Fruit fly (Drosophila melanogaster) whole organism, embryonic: ENCODE results near the gene Hat1.

ENCODE experiments used
- BtbVII ChIP-seq: fragments of 200-800 bp; sonication (Bioruptor generic); optimal IDR thresholded peaks from 3 replicates; lab custom pipeline; 2017; ENCODE audit warnings: missing biosample characterization, mild to moderate bottlenecking, missing genetic modification characterization
- CG10147 ChIP-seq: fragments of 200-800 bp; sonication (Bioruptor generic); optimal IDR thresholded peaks from 2 replicates; lab custom pipeline; 2019; ENCODE audit warnings: missing biosample characterization, mild to moderate bottlenecking, missing genetic modification characterization, moderate library complexity
- CG11085 ChIP-seq: fragments of 200-800 bp; sonication (Bioruptor generic); IDR thresholded peaks from 2 replicates; pipeline ENCODE4 v1.3.6; 2022; ENCODE audit warnings: missing biosample characterization, missing genetic modification characterization
- CG13894 ChIP-seq: fragments of 200-800 bp; sonication (Bioruptor generic); optimal IDR thresholded peaks from 3 replicates; lab custom pipeline; 2018; ENCODE audit warnings: missing biosample characterization, mild to moderate bottlenecking, missing genetic modification characterization, moderate library complexity
- CG1602 ChIP-seq: fragments of 200-800 bp; sonication (Bioruptor generic); optimal IDR thresholded peaks from 3 replicates; lab custom pipeline; 2016; ENCODE audit warnings: missing biosample characterization, missing genetic modification characterization
- CG16779 ChIP-seq: fragments of 200-800 bp; sonication (Bioruptor generic); IDR thresholded peaks from 2 replicates; pipeline ENCODE4 v1.3.6; 2022; ENCODE audit warnings: missing biosample characterization, missing genetic modification characterization
- CG31441 ChIP-seq: fragments of 200-800 bp; sonication (Bioruptor generic); IDR thresholded peaks from 2 replicates; pipeline ENCODE4 v1.3.6; 2022; ENCODE audit warnings: missing biosample characterization, missing genetic modification characterization
- CG32532 ChIP-seq: fragments of 200-800 bp; sonication (Bioruptor generic); IDR thresholded peaks from 2 replicates; pipeline ENCODE4 v1.3.6; 2022; ENCODE audit warnings: missing biosample characterization, missing genetic modification characterization
- CG33557 ChIP-seq: fragments of 200-800 bp; sonication (Bioruptor generic); optimal IDR thresholded peaks from 2 replicates; lab custom pipeline; 2019; ENCODE audit warnings: missing biosample characterization, mild to moderate bottlenecking, missing genetic modification characterization, moderate library complexity
- CG3847 ChIP-seq: fragments of 200-800 bp; sonication (Bioruptor generic); IDR thresholded peaks from 2 replicates; pipeline ENCODE4 v1.3.6; 2022; ENCODE audit warnings: missing biosample characterization, missing genetic modification characterization
- CG3995 ChIP-seq: fragments of 200-800 bp; sonication (Bioruptor generic); optimal IDR thresholded peaks from 3 replicates; lab custom pipeline; 2016; ENCODE audit warnings: missing biosample characterization, missing genetic modification characterization
- CG4707 ChIP-seq: fragments of 200-800 bp; sonication (Bioruptor generic); optimal IDR thresholded peaks from 2 replicates; lab custom pipeline; 2018; ENCODE audit warnings: missing biosample characterization, mild to moderate bottlenecking, missing genetic modification characterization, moderate library complexity
- CG6654 ChIP-seq: fragments of 200-800 bp; sonication (Bioruptor generic); optimal IDR thresholded peaks from 2 replicates; lab custom pipeline; 2017; ENCODE audit warnings: missing biosample characterization, mild to moderate bottlenecking, missing genetic modification characterization
- CG8089 ChIP-seq: fragments of 200-800 bp; sonication (Bioruptor generic); optimal IDR thresholded peaks from 3 replicates; lab custom pipeline; 2016; ENCODE audit warnings: missing biosample characterization, missing genetic modification characterization
- CG9876 ChIP-seq: fragments of 200-800 bp; sonication (Bioruptor generic); optimal IDR thresholded peaks from 2 replicates; lab custom pipeline; 2016; ENCODE audit warnings: missing biosample characterization, missing genetic modification characterization
- Camta ChIP-seq: fragments of 200-800 bp; sonication (Bioruptor generic); optimal IDR thresholded peaks from 2 replicates; lab custom pipeline; 2016; ENCODE audit warnings: missing biosample characterization, missing genetic modification characterization
- CoRest ChIP-seq: fragments of 200-800 bp; sonication (Bioruptor generic); optimal IDR thresholded peaks from 3 replicates; lab custom pipeline; 2018; ENCODE audit warnings: missing biosample characterization, mild to moderate bottlenecking, missing genetic modification characterization, moderate library complexity
- D19A ChIP-seq: fragments of 200-800 bp; optimal IDR thresholded peaks from 3 replicates; lab custom pipeline; 2019; ENCODE audit warnings: missing biosample characterization, mild to moderate bottlenecking, missing genetic modification characterization, moderate library complexity
- E2f2 ChIP-seq: fragments of 200-800 bp; sonication (Bioruptor generic); IDR thresholded peaks from 2 replicates; pipeline ENCODE4 v1.3.6; 2022; ENCODE audit warnings: missing biosample characterization, missing genetic modification characterization
- ERR ChIP-seq: fragments of 200-800 bp; sonication (Bioruptor generic); optimal IDR thresholded peaks from 2 replicates; lab custom pipeline; 2016; ENCODE audit warnings: missing biosample characterization, missing genetic modification characterization
- Fer3 ChIP-seq: fragments of 200-800 bp; sonication (Bioruptor generic); optimal IDR thresholded peaks from 2 replicates; lab custom pipeline; 2018; ENCODE audit warnings: missing biosample characterization, mild to moderate bottlenecking, missing genetic modification characterization, moderate library complexity
- Gsc ChIP-seq: fragments of 200-800 bp; sonication (Bioruptor generic); IDR thresholded peaks from 2 replicates; pipeline ENCODE4 v1.3.6; 2022; ENCODE audit warnings: missing biosample characterization, missing genetic modification characterization
- HLH4C ChIP-seq: fragments of 200-800 bp; sonication (Bioruptor generic); IDR thresholded peaks from 3 replicates; pipeline ENCODE4 v1.3.6; 2022; ENCODE audit warnings: missing biosample characterization, missing genetic modification characterization; ENCODE audit not compliant: partially characterized antibody
- Kr ChIP-seq: fragments of 200-800 bp; sonication (Bioruptor generic); optimal IDR thresholded peaks from 2 replicates; lab custom pipeline; 2017; ENCODE audit warnings: missing biosample characterization, mild to moderate bottlenecking, missing genetic modification characterization
- MBD-R2 ChIP-seq: fragments of 200-800 bp; sonication (Bioruptor generic); IDR thresholded peaks from 2 replicates; pipeline ENCODE4 v1.3.6; 2022; ENCODE audit warnings: missing biosample characterization, missing genetic modification characterization
- Mad ChIP-seq: fragments of 200-800 bp; sonication (Bioruptor generic); optimal IDR thresholded peaks from 2 replicates; lab custom pipeline; 2016; ENCODE audit warnings: missing biosample characterization, missing genetic modification characterization
- Pdp1 ChIP-seq, 2 experiments: fragments of 200-800 bp; sonication (Bioruptor generic); optimal IDR thresholded peaks; 3 replicates each; lab custom pipeline; 2016; ENCODE audit warnings: missing biosample characterization in 2 of 2, missing genetic modification characterization in 2 of 2, mild to moderate bottlenecking in 1 of 2, moderate library complexity in 1 of 2
- Scr ChIP-seq: fragments of 200-800 bp; sonication (Bioruptor generic); IDR thresholded peaks from 2 replicates; pipeline ENCODE4 v1.3.6; 2022; ENCODE audit warnings: missing biosample characterization, missing genetic modification characterization; ENCODE audit not compliant: partially characterized antibody
- Sry-β ChIP-seq: fragments of 200-800 bp; sonication (Bioruptor generic); optimal IDR thresholded peaks from 2 replicates; lab custom pipeline; 2018; ENCODE audit warnings: missing biosample characterization, mild to moderate bottlenecking, missing genetic modification characterization, moderate library complexity
- Sry-δ ChIP-seq: fragments of 200-800 bp; sonication (Bioruptor generic); optimal IDR thresholded peaks from 2 replicates; lab custom pipeline; 2016; ENCODE audit warnings: missing biosample characterization, missing genetic modification characterization
- YL-1 ChIP-seq: fragments of 200-800 bp; sonication (Bioruptor generic); optimal IDR thresholded peaks from 3 replicates; lab custom pipeline; 2017; ENCODE audit warnings: missing biosample characterization, mild to moderate bottlenecking, missing genetic modification characterization
- ap ChIP-seq: fragments of 200-800 bp; sonication (Bioruptor generic); IDR thresholded peaks from 2 replicates; pipeline ENCODE4 v1.3.6; 2022; ENCODE audit warnings: missing biosample characterization, missing genetic modification characterization
- bab2 ChIP-seq: fragments of 200-800 bp; sonication (Bioruptor generic); optimal IDR thresholded peaks from 2 replicates; lab custom pipeline; 2016; ENCODE audit warnings: missing biosample characterization, missing genetic modification characterization
- bcd ChIP-seq: fragments of 200-800 bp; sonication (Bioruptor generic); optimal IDR thresholded peaks from 2 replicates; lab custom pipeline; 2017; ENCODE audit warnings: missing biosample characterization, mild to moderate bottlenecking, missing genetic modification characterization
- br ChIP-seq: fragments of >200 bp; optimal IDR thresholded peaks from 2 replicates; lab custom pipeline; 2017
- chinmo ChIP-seq: fragments of 200-800 bp; sonication (Bioruptor generic); IDR thresholded peaks from 4 replicates; pipeline ENCODE4 v1.3.6; 2022; ENCODE audit warnings: missing biosample characterization, missing genetic modification characterization; ENCODE audit not compliant: partially characterized antibody
- dysf ChIP-seq: fragments of 200-800 bp; sonication (Bioruptor generic); IDR thresholded peaks from 3 replicates; pipeline ENCODE4 v1.3.6; 2022; ENCODE audit warnings: missing biosample characterization, missing genetic modification characterization
- gce ChIP-seq: fragments of 200-800 bp; sonication (Bioruptor generic); IDR thresholded peaks from 3 replicates; pipeline ENCODE4 v1.3.6; 2022; ENCODE audit warnings: missing biosample characterization, missing genetic modification characterization
- gfzf ChIP-seq: fragments of 200-800 bp; sonication (Bioruptor generic); optimal IDR thresholded peaks from 2 replicates; lab custom pipeline; 2016; ENCODE audit warnings: missing biosample characterization, mild to moderate bottlenecking, missing genetic modification characterization, moderate library complexity
- knrl ChIP-seq: fragments of 200-800 bp; sonication (Bioruptor generic); IDR thresholded peaks from 3 replicates; pipeline ENCODE4 v1.3.6; 2022; ENCODE audit warnings: missing biosample characterization, missing genetic modification characterization; ENCODE audit not compliant: partially characterized antibody
- luna ChIP-seq: fragments of 200-800 bp; sonication (Bioruptor generic); optimal IDR thresholded peaks from 2 replicates; lab custom pipeline; 2016; ENCODE audit warnings: missing biosample characterization, missing genetic modification characterization
- onecut ChIP-seq: fragments of 200-800 bp; sonication (Bioruptor generic); IDR thresholded peaks from 2 replicates; pipeline ENCODE4 v1.3.6; 2022; ENCODE audit warnings: missing biosample characterization, missing genetic modification characterization
- pb ChIP-seq: fragments of 200-800 bp; sonication (Bioruptor generic); optimal IDR thresholded peaks from 3 replicates; lab custom pipeline; 2016; ENCODE audit warnings: missing biosample characterization, missing genetic modification characterization
- run ChIP-seq: fragments of 200-800 bp; sonication (Bioruptor generic); optimal IDR thresholded peaks from 3 replicates; lab custom pipeline; 2018; ENCODE audit warnings: missing biosample characterization, mild to moderate bottlenecking, missing genetic modification characterization
- scrt ChIP-seq: fragments of 200-800 bp; sonication (Bioruptor generic); optimal IDR thresholded peaks from 2 replicates; lab custom pipeline; 2018; ENCODE audit warnings: missing biosample characterization, mild to moderate bottlenecking, missing genetic modification characterization, moderate library complexity
- sim ChIP-seq: fragments of 200-800 bp; sonication (Bioruptor generic); IDR thresholded peaks from 2 replicates; pipeline ENCODE4 v1.3.6; 2022; ENCODE audit warnings: missing biosample characterization, missing genetic modification characterization
- stwl ChIP-seq: fragments of 200-800 bp; sonication (Bioruptor generic); optimal IDR thresholded peaks from 3 replicates; lab custom pipeline; 2018; ENCODE audit warnings: missing biosample characterization, mild to moderate bottlenecking, missing genetic modification characterization, moderate library complexity
- tna ChIP-seq: fragments of 200-800 bp; sonication (Bioruptor generic); IDR thresholded peaks from 2 replicates; pipeline ENCODE4 v1.3.6; 2022; ENCODE audit warnings: missing biosample characterization, missing genetic modification characterization; ENCODE audit not compliant: partially characterized antibody
- trem ChIP-seq: fragments of 200-800 bp; optimal IDR thresholded peaks from 3 replicates; lab custom pipeline; 2019; ENCODE audit warnings: missing biosample characterization, mild to moderate bottlenecking, missing genetic modification characterization, moderate library complexity
- unc-4 ChIP-seq: fragments of 200-800 bp; sonication (Bioruptor generic); IDR thresholded peaks from 2 replicates; pipeline ENCODE4 v1.3.6; 2022; ENCODE audit warnings: missing biosample characterization, missing genetic modification characterization; ENCODE audit not compliant: partially characterized antibody
- wor ChIP-seq: fragments of 200-800 bp; sonication (Bioruptor generic); IDR thresholded peaks from 2 replicates; pipeline ENCODE4 v1.3.6; 2022; ENCODE audit warnings: missing biosample characterization, missing genetic modification characterization

The Hat1 gene

DNA sequence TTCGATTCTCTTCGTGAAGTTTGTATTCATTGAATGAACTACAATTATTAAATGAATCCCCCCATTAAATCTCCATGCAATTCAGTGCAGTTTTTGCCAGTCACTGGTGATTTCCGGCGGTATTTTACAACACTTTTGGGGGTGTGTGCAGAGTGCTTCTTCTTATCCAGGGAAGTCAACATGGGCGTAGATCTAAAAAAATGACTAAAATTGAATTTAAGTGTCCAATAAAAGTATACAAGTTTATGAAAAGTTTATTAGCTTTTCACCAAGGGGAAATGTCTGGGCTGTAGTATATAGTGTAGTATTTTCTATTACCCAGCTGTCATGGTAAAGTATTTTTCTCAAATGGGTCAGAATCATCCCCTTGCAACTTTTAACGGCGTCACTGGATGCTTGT is 2.3 kb upstream of the Hat1 start, which contains the start of gene Hpf1 (continued):
- TF ChIP-seq MBD-R2 (GFP tag; lab: Robert Waterston, UW): peak; percentile 99
- TF ChIP-seq YL-1 (GFP tag; lab: Kevin White, UChicago): peak; percentile 92
- peak; percentile 98 for TF ChIP-seq CG3847
- TF ChIP-seq CG3995 (GFP tag; lab: Kevin White, UChicago): peak; percentile 93
- peak; percentile 89 for TF ChIP-seq CG33557 (GFP tag; lab: Kevin White, UChicago)
- TF ChIP-seq CoRest: peak; percentile 99
- TF ChIP-seq scrt (GFP tag; lab: Kevin White, UChicago): peak; percentile 93
- peak; percentile 93 for TF ChIP-seq run (tag; lab: Kevin White, UChicago)
- TF ChIP-seq CG16779 (GFP tag; lab: Robert Waterston, UW): peak; percentile 96
- TF ChIP-seq Camta: peak; percentile 98
- TF ChIP-seq stwl: peak; percentile 86
- peak; percentile 90 for TF ChIP-seq CG6654 (GFP tag; lab: Kevin White, UChicago)
- TF ChIP-seq CG32532: peak; percentile 99
- TF ChIP-seq dysf (GFP tag; lab: Robert Waterston, UW): peak; percentile 99
- TF ChIP-seq CG4707 (GFP tag; lab: Kevin White, UChicago): peak; percentile 85
- TF ChIP-seq Mad (GFP tag; lab: Kevin White, UChicago): peak; percentile 98
- peak; percentile 97 for TF ChIP-seq pb (GFP tag; lab: Kevin White, UChicago)
- peak; percentile 98 for TF ChIP-seq CG31441 (GFP tag; lab: Robert Waterston, UW)
- peak; percentile 97 to 99 for TF ChIP-seq Pdp1 (GFP tag; optimal IDR thresholded peaks at IDR 0.05; lab: Kevin White, UChicago)
- peak; percentile 94 for TF ChIP-seq trem (tag; lab: Kevin White, UChicago)
- TF ChIP-seq Scr (GFP tag; lab: Robert Waterston, UW): peak; percentile 23; the same call in 1 of the 2 replicates
- peak; percentile 95 for TF ChIP-seq gce (GFP tag; lab: Robert Waterston, UW)
- peak; percentile 98 for TF ChIP-seq CG13894
- TF ChIP-seq ap (GFP tag; lab: Robert Waterston, UW): peak; percentile 95
- TF ChIP-seq br (lab: Kevin White, UChicago): no peak
- TF ChIP-seq Gsc: peak; percentile 92
- TF ChIP-seq onecut (GFP tag; lab: Robert Waterston, UW): peak; percentile 90
- TF ChIP-seq Sry-β (GFP tag; lab: Kevin White, UChicago): peak; percentile 65
- peak; percentile 81 for TF ChIP-seq Sry-δ (GFP tag; lab: Kevin White, UChicago)
- peak; percentile 97 for TF ChIP-seq CG9876 (GFP tag; lab: Kevin White, UChicago)
- TF ChIP-seq CG1602 (GFP tag; lab: Kevin White, UChicago): peak; percentile 98
- peak; percentile 93 for TF ChIP-seq sim (GFP tag; lab: Robert Waterston, UW)
- TF ChIP-seq bab2 (GFP tag; lab: Kevin White, UChicago): peak; percentile 99
- peak; percentile 86 for TF ChIP-seq E2f2
- TF ChIP-seq HLH4C (GFP tag; lab: Robert Waterston, UW): no peak
- peak; percentile 98 for TF ChIP-seq CG10147 (GFP tag; lab: Kevin White, UChicago)
- TF ChIP-seq tna (GFP tag; lab: Robert Waterston, UW): no peak
- TF ChIP-seq ERR (GFP tag; lab: Kevin White, UChicago): peak; percentile 97
- peak; percentile 95 for TF ChIP-seq wor (GFP tag; lab: Robert Waterston, UW)
- peak; percentile 94 for TF ChIP-seq D19A (tag; lab: Kevin White, UChicago)
- TF ChIP-seq luna (GFP tag; lab: Kevin White, UChicago): peak; percentile 97
- TF ChIP-seq chinmo (GFP tag; lab: Robert Waterston, UW): peak; percentile 92; the same call in 2 of the 4 replicates
- peak; percentile 96 for TF ChIP-seq CG11085 (GFP tag; lab: Robert Waterston, UW)
- peak; percentile 98 for TF ChIP-seq Fer3 (tag; lab: Kevin White, UChicago)
- TF ChIP-seq unc-4 (GFP tag; lab: Robert Waterston, UW): no peak
- TF ChIP-seq Kr: peak; percentile 4
- TF ChIP-seq knrl (GFP tag; lab: Robert Waterston, UW): no peak
- TF ChIP-seq bcd (GFP tag; lab: Kevin White, UChicago): peak; percentile 98
- TF ChIP-seq BtbVII (GFP tag; lab: Kevin White, UChicago): peak; percentile 98
- peak; percentile 43 for TF ChIP-seq gfzf (GFP tag; lab: Kevin White, UChicago)
- peak; percentile 98 for TF ChIP-seq CG8089 (GFP tag; lab: Kevin White, UChicago)
